Fruit fly (Drosophila melanogaster) whole organism, prepupa: ENCODE results near the gene Spt20.

ENCODE experiments used
- Blimp-1 ChIP-seq: fragments of 200-800 bp; sonication (Bioruptor generic); optimal IDR thresholded peaks from 3 replicates; lab custom pipeline; 2017; ENCODE audit warnings: missing biosample characterization, missing genetic modification characterization, mild to moderate bottlenecking, moderate library complexity, missing genetic modification reagents
- CG10631 ChIP-seq: fragments of 200-800 bp; sonication (Bioruptor generic); optimal IDR thresholded peaks from 2 replicates; lab custom pipeline; 2016; ENCODE audit warnings: missing biosample characterization, missing genetic modification characterization
- CG10669 ChIP-seq: fragments of 200-800 bp; sonication (Bioruptor generic); optimal IDR thresholded peaks from 3 replicates; lab custom pipeline; 2018; ENCODE audit warnings: missing biosample characterization, mild to moderate bottlenecking, missing genetic modification characterization, moderate library complexity
- CG11294 ChIP-seq: fragments of 200-800 bp; sonication (Bioruptor generic); IDR thresholded peaks from 2 replicates; pipeline ENCODE4 v1.3.6; 2022; ENCODE audit warnings: missing biosample characterization, missing genetic modification characterization
- CG11902 ChIP-seq: fragments of 200-800 bp; sonication (Bioruptor generic); optimal IDR thresholded peaks from 3 replicates; lab custom pipeline; 2016; ENCODE audit warnings: missing biosample characterization, missing genetic modification characterization
- CG15336 ChIP-seq: fragments of 200-800 bp; sonication (Bioruptor generic); IDR thresholded peaks from 2 replicates; pipeline ENCODE4 v1.3.6; 2022; ENCODE audit warnings: missing biosample characterization, missing genetic modification characterization
- CG1621 ChIP-seq: fragments of 200-800 bp; sonication (Bioruptor generic); optimal IDR thresholded peaks from 3 replicates; lab custom pipeline; 2018; ENCODE audit warnings: missing biosample characterization, mild to moderate bottlenecking, missing genetic modification characterization
- CG31627 ChIP-seq: fragments of 200-800 bp; sonication (Bioruptor generic); optimal IDR thresholded peaks from 3 replicates; lab custom pipeline; 2016; ENCODE audit warnings: missing biosample characterization, missing genetic modification characterization
- CG32006 ChIP-seq: fragments of 200-800 bp; sonication (Bioruptor generic); optimal IDR thresholded peaks from 3 replicates; lab custom pipeline; 2017; ENCODE audit warnings: missing biosample characterization, mild to moderate bottlenecking, missing genetic modification characterization
- CG34406 ChIP-seq: fragments of 200-800 bp; sonication (Bioruptor generic); optimal IDR thresholded peaks from 3 replicates; lab custom pipeline; 2016; ENCODE audit warnings: missing biosample characterization, missing genetic modification characterization
- CG4318 ChIP-seq: fragments of 200-800 bp; sonication (Bioruptor generic); optimal IDR thresholded peaks from 3 replicates; lab custom pipeline; 2017; ENCODE audit warnings: missing biosample characterization, mild to moderate bottlenecking, missing genetic modification characterization
- CG6163 ChIP-seq: fragments of 200-800 bp; sonication (Bioruptor generic); IDR thresholded peaks from 3 replicates; pipeline ENCODE4 v1.3.6; 2022; ENCODE audit warnings: missing biosample characterization, missing genetic modification characterization
- CG6276 ChIP-seq: fragments of 200-800 bp; sonication (Bioruptor generic); optimal IDR thresholded peaks from 2 replicates; lab custom pipeline; 2017; ENCODE audit warnings: missing biosample characterization, mild to moderate bottlenecking, missing genetic modification characterization
- CG6792 ChIP-seq: fragments of 200-800 bp; sonication (Bioruptor generic); optimal IDR thresholded peaks from 3 replicates; lab custom pipeline; 2016; ENCODE audit warnings: missing biosample characterization, missing genetic modification characterization
- CG6808 ChIP-seq: fragments of 200-800 bp; sonication (Bioruptor generic); optimal IDR thresholded peaks from 3 replicates; lab custom pipeline; 2017; ENCODE audit warnings: missing biosample characterization, missing genetic modification characterization, mild to moderate bottlenecking, moderate library complexity, missing genetic modification reagents
- CG6854 ChIP-seq: fragments of 200-800 bp; sonication (Bioruptor generic); optimal IDR thresholded peaks from 2 replicates; lab custom pipeline; 2017; ENCODE audit warnings: missing biosample characterization, mild to moderate bottlenecking, missing genetic modification characterization
- CG7368 ChIP-seq: fragments of 200-800 bp; sonication (Bioruptor generic); optimal IDR thresholded peaks from 3 replicates; lab custom pipeline; 2016; ENCODE audit warnings: missing biosample characterization, missing genetic modification characterization
- CG8319 ChIP-seq: fragments of 200-800 bp; sonication (Bioruptor generic); optimal IDR thresholded peaks from 3 replicates; lab custom pipeline; 2016; ENCODE audit warnings: missing biosample characterization, missing genetic modification characterization
- Eip75B ChIP-seq: fragments of 200-800 bp; sonication (Bioruptor generic); optimal IDR thresholded peaks from 3 replicates; lab custom pipeline; 2016; ENCODE audit warnings: missing biosample characterization, missing genetic modification characterization
- Eip78C ChIP-seq: fragments of 200-800 bp; sonication (Bioruptor generic); peaks from one replicate; lab custom pipeline; 2016; ENCODE audit warnings: missing biosample characterization, missing genetic modification characterization
- Ets21C ChIP-seq: fragments of 200-800 bp; sonication (Bioruptor generic); optimal IDR thresholded peaks from 3 replicates; lab custom pipeline; 2016; ENCODE audit warnings: missing biosample characterization, missing genetic modification characterization
- Ets96B ChIP-seq: fragments of 200-800 bp; optimal IDR thresholded peaks from 2 replicates; lab custom pipeline; 2019; ENCODE audit warnings: missing biosample characterization, mild to moderate bottlenecking, missing genetic modification characterization, moderate library complexity
- Gug ChIP-seq: fragments of 200-800 bp; sonication (Bioruptor generic); IDR thresholded peaks from 2 replicates; pipeline ENCODE4 v1.3.6; 2022; ENCODE audit warnings: missing biosample characterization, missing genetic modification characterization
- Hr4 ChIP-seq: fragments of 200-800 bp; sonication (Bioruptor generic); optimal IDR thresholded peaks from 3 replicates; lab custom pipeline; 2016; ENCODE audit warnings: missing biosample characterization, missing genetic modification characterization
- Met ChIP-seq: fragments of 200-800 bp; sonication (Bioruptor generic); optimal IDR thresholded peaks from 3 replicates; lab custom pipeline; 2016; ENCODE audit warnings: missing biosample characterization, missing genetic modification characterization
- OdsH ChIP-seq: fragments of 200-800 bp; sonication (Bioruptor generic); optimal IDR thresholded peaks from 3 replicates; lab custom pipeline; 2016; ENCODE audit warnings: missing biosample characterization, missing genetic modification characterization
- Smox ChIP-seq: fragments of 200-800 bp; sonication (Bioruptor generic); optimal IDR thresholded peaks from 3 replicates; lab custom pipeline; 2016; ENCODE audit warnings: missing biosample characterization, missing genetic modification characterization
- Sox102F ChIP-seq: fragments of 200-800 bp; sonication (Bioruptor generic); optimal IDR thresholded peaks from 2 replicates; lab custom pipeline; 2016; ENCODE audit warnings: missing biosample characterization, mild to moderate bottlenecking, missing genetic modification characterization
- Sox14 ChIP-seq: fragments of 200-800 bp; sonication (Bioruptor generic); optimal IDR thresholded peaks from 3 replicates; lab custom pipeline; 2016; ENCODE audit warnings: missing biosample characterization, missing genetic modification characterization
- Sox15 ChIP-seq: fragments of 200-800 bp; sonication (Bioruptor generic); optimal IDR thresholded peaks from 3 replicates; lab custom pipeline; 2016; ENCODE audit warnings: missing biosample characterization, missing genetic modification characterization
- achi ChIP-seq: fragments of 200-800 bp; sonication (Bioruptor generic); optimal IDR thresholded peaks from 3 replicates; lab custom pipeline; 2016; ENCODE audit warnings: missing biosample characterization, missing genetic modification characterization
- acj6 ChIP-seq: fragments of 200-800 bp; sonication (Bioruptor generic); optimal IDR thresholded peaks from 3 replicates; lab custom pipeline; 2016; ENCODE audit warnings: missing biosample characterization, missing genetic modification characterization
- cyc ChIP-seq: fragments of 200-800 bp; sonication (Bioruptor generic); optimal IDR thresholded peaks from 3 replicates; lab custom pipeline; 2016; ENCODE audit warnings: missing biosample characterization, missing genetic modification characterization
- dsx ChIP-seq: fragments of 200-800 bp; optimal IDR thresholded peaks from 3 replicates; lab custom pipeline; 2019; ENCODE audit warnings: missing biosample characterization, mild to moderate bottlenecking, missing genetic modification characterization, moderate library complexity; ENCODE audit not compliant: poor library complexity, severe bottlenecking
- eg ChIP-seq: fragments of 200-800 bp; sonication (Bioruptor generic); IDR thresholded peaks from 3 replicates; pipeline ENCODE4 v1.3.6; 2022; ENCODE audit warnings: missing biosample characterization, missing genetic modification characterization
- esn ChIP-seq: fragments of 200-800 bp; sonication (Bioruptor generic); optimal IDR thresholded peaks from 2 replicates; lab custom pipeline; 2016; ENCODE audit warnings: missing biosample characterization, mild to moderate bottlenecking, missing genetic modification characterization, moderate library complexity
- fd85E ChIP-seq: fragments of 200-800 bp; sonication (Bioruptor generic); optimal IDR thresholded peaks from 3 replicates; lab custom pipeline; 2016; ENCODE audit warnings: missing biosample characterization, missing genetic modification characterization
- fkh ChIP-seq: fragments of 200-800 bp; sonication (Bioruptor generic); optimal IDR thresholded peaks from 3 replicates; lab custom pipeline; 2017; ENCODE audit warnings: missing biosample characterization, mild to moderate bottlenecking, missing genetic modification characterization, moderate library complexity
- lz ChIP-seq: fragments of 200-800 bp; sonication (Bioruptor generic); optimal IDR thresholded peaks from 3 replicates; lab custom pipeline; 2016; ENCODE audit warnings: missing biosample characterization, missing genetic modification characterization
- net ChIP-seq: fragments of 200-800 bp; sonication (Bioruptor generic); optimal IDR thresholded peaks from 3 replicates; lab custom pipeline; 2016; ENCODE audit warnings: missing biosample characterization, missing genetic modification characterization
- pdm3 ChIP-seq: fragments of 200-800 bp; sonication (Bioruptor generic); optimal IDR thresholded peaks from 3 replicates; lab custom pipeline; 2016; ENCODE audit warnings: missing biosample characterization, missing genetic modification characterization
- spab ChIP-seq: fragments of 200-800 bp; sonication (Bioruptor generic); optimal IDR thresholded peaks from 2 replicates; lab custom pipeline; 2017; ENCODE audit warnings: missing biosample characterization, mild to moderate bottlenecking, missing genetic modification characterization, missing genetic modification reagents
- ss ChIP-seq, 2 experiments: fragments of 200-800 bp; sonication (Bioruptor generic); optimal IDR thresholded peaks; 2 replicates in 1 of 2; 3 replicates in 1 of 2; lab custom pipeline; 2017 to 2018; ENCODE audit warnings: mild to moderate bottlenecking in 2 of 2, missing biosample characterization in 2 of 2, missing genetic modification characterization in 2 of 2, moderate library complexity in 1 of 2
- topi ChIP-seq: fragments of 200-800 bp; sonication (Bioruptor generic); optimal IDR thresholded peaks from 3 replicates; lab custom pipeline; 2016; ENCODE audit warnings: missing biosample characterization, missing genetic modification characterization
- vri ChIP-seq: fragments of 200-800 bp; sonication (Bioruptor generic); optimal IDR thresholded peaks from 3 replicates; lab custom pipeline; 2016; ENCODE audit warnings: missing biosample characterization, mild to moderate bottlenecking, missing genetic modification characterization

The Spt20 gene

dm6 chr3L:13477453-13478184, 24.9 kb upstream of the Spt20 start, which contains the start of gene stv (continued):
- TF ChIP-seq CG34406 (GFP tag; lab: Kevin White, UChicago) = no peak
- no peak for TF ChIP-seq ss (GFP tag; optimal IDR thresholded peaks at IDR 0.05; lab: Kevin White, UChicago)
- TF ChIP-seq CG11902 = no peak
- TF ChIP-seq eg (GFP tag; lab: Robert Waterston, UW) = peak; percentile 23; the same call in 1 of the 3 replicates
- no peak for TF ChIP-seq OdsH (GFP tag; lab: Kevin White, UChicago)
- peak; percentile 15 for TF ChIP-seq CG6854 (GFP tag; lab: Kevin White, UChicago)
- TF ChIP-seq lz (GFP tag; lab: Kevin White, UChicago) = no peak
- no peak for TF ChIP-seq acj6
- no peak for TF ChIP-seq esn (GFP tag; lab: Kevin White, UChicago)
- TF ChIP-seq CG31627 = no peak
- no peak for TF ChIP-seq CG6276 (GFP tag; lab: Kevin White, UChicago)
- no peak for TF ChIP-seq fkh (GFP tag; lab: Kevin White, UChicago)
- no peak for TF ChIP-seq Met (GFP tag; lab: Kevin White, UChicago)
- TF ChIP-seq vri (GFP tag; lab: Kevin White, UChicago) = peak; percentile 47
- TF ChIP-seq fd85E (GFP tag; lab: Kevin White, UChicago) = no peak
- TF ChIP-seq Gug = no peak

- TF ChIP-seq CG15336 (GFP tag; lab: Robert Waterston, UW) = no peak
- peak; percentile 21 for TF ChIP-seq topi (GFP tag; lab: Kevin White, UChicago)
- peak; percentile 1 for TF ChIP-seq dsx (GFP tag; lab: Kevin White, UChicago)
- TF ChIP-seq CG8319 (GFP tag; lab: Kevin White, UChicago) = no peak
- peak; percentile 9 for TF ChIP-seq Ets21C (GFP tag; lab: Kevin White, UChicago)
- no peak for TF ChIP-seq Eip75B
- TF ChIP-seq CG10669 (GFP tag; lab: Kevin White, UChicago) = peak; percentile 47
- TF ChIP-seq CG11294 (GFP tag; lab: Robert Waterston, UW) = no peak
- peak; percentile 31 for TF ChIP-seq cyc (GFP tag; lab: Kevin White, UChicago)
- no peak for TF ChIP-seq CG4318 (GFP tag; lab: Kevin White, UChicago)
- no peak for TF ChIP-seq Blimp-1 (GFP tag; lab: Kevin White, UChicago)
- TF ChIP-seq CG7368 (GFP tag; lab: Kevin White, UChicago) = no peak
- peak; percentile 11 for TF ChIP-seq Met (GFP tag; lab: Kevin White, UChicago)
- TF ChIP-seq Eip78C (GFP tag; lab: Kevin White, UChicago) = peak; percentile 78
- TF ChIP-seq Sox15 = peak; percentile 26
- peak; percentile 26 for TF ChIP-seq acj6
- TF ChIP-seq Sox102F (GFP tag; lab: Kevin White, UChicago) = peak; percentile 11
- TF ChIP-seq Hr4 (GFP tag; lab: Kevin White, UChicago) = no peak
- peak; percentile 21 for TF ChIP-seq CG10631 (GFP tag; lab: Kevin White, UChicago)
- peak; percentile 41 for TF ChIP-seq lz (GFP tag; lab: Kevin White, UChicago)
- peak; percentile 10 for TF ChIP-seq achi (GFP tag; lab: Kevin White, UChicago)
- TF ChIP-seq CG6792 (GFP tag; lab: Kevin White, UChicago) = peak; percentile 13
- TF ChIP-seq CG6808 (GFP tag; lab: Kevin White, UChicago) = peak; percentile 14
- TF ChIP-seq Sox14 (GFP tag; lab: Kevin White, UChicago) = peak; percentile 5
- TF ChIP-seq CG6163 (GFP tag; lab: Robert Waterston, UW) = peak; percentile 41; the same call in 1 of the 3 replicates
- peak; percentile 50 for TF ChIP-seq CG31627
- TF ChIP-seq CG11902 = peak; percentile 26
- TF ChIP-seq ss (GFP tag; optimal IDR thresholded peaks at IDR 0.05; lab: Kevin White, UChicago) = peak in 1 of 2 experiments; percentile 23
- TF ChIP-seq CG34406 (GFP tag; lab: Kevin White, UChicago) = peak; percentile 16
- no peak for TF ChIP-seq fkh (GFP tag; lab: Kevin White, UChicago)
- TF ChIP-seq spab (GFP tag; lab: Kevin White, UChicago) = no peak
- TF ChIP-seq pdm3 (GFP tag; lab: Kevin White, UChicago) = peak; percentile 24
- TF ChIP-seq OdsH (GFP tag; lab: Kevin White, UChicago) = peak; percentile 26
- TF ChIP-seq CG1621 = peak; percentile 48
- TF ChIP-seq Ets96B = peak; percentile 5
- TF ChIP-seq net (GFP tag; lab: Kevin White, UChicago) = no peak
- peak; percentile 30 for TF ChIP-seq CG32006 (GFP tag; lab: Kevin White, UChicago)
- TF ChIP-seq Smox (GFP tag; lab: Kevin White, UChicago) = peak; percentile 6
These were observed 23.9 kb upstream of the Spt20 start for dm6 chr3L:13478339-13479203.
